Fruit fly (Drosophila melanogaster): ENCODE results near the gene jim.

The jim gene

DNA sequence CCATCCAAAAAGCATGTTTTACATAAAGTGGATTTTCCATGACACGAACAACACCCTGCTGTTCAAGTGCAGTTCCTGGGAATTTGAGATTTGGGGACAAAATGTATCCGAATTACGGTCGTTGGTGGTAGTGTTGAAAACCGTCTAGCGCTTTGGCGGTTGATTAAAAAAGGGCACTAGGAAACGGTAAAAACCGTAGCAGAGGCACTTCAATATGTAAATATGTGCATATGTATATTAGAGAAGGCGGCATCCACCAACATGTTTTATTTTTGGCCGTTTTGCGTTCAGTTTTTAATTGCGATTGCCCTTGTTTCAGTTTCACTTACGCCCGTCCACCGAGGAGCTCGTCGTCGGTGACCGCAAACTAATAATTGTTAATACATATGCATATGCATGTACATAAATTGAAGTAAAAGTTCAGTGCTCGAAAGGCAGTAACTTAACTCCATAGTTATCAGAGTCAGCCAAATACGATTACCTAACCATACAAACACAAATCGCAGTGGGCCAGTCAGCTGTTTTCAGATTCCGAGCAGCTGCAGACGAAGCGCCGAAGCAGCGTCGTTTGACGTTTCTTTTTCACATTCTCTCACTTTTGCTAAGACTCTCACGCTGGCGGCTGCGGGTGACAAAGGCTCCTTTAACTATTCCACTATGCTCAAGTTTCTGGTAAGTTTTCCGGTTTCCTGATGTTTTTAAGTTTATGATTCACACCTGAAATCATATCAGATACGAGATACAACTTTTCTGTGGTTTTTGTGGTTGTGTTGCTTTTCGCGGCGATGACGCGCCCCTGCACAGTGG lies 29.5 kb upstream of the jim start, which contains the start of gene CG33170:
CG33170 (plus strand) TSS at position 347 of the 807 bp plus-strand sequence.
- no peak for TF ChIP-seq CG8159 (tag; optimal IDR thresholded peaks at IDR 0.05)
- 0 out of 3 replicates have a peak, but pooled peaks have one; percentile 6 for TF ChIP-seq CG4496 (GFP tag; IDR thresholded peaks at IDR 0.05)
- no peak for TF ChIP-seq CG14655 (GFP tag; optimal IDR thresholded peaks at IDR 0.05)
- peak; percentile 8 for TF ChIP-seq EcR (GFP tag; optimal IDR thresholded peaks at IDR 0.05)
- TF ChIP-seq Snoo (tag; optimal IDR thresholded peaks at IDR 0.05) = no peak
- peak; percentile 14 for TF ChIP-seq gl (tag; optimal IDR thresholded peaks at IDR 0.05)
- 0 out of 3 replicates have a peak, but pooled peaks have one; percentile 52 for TF ChIP-seq fd96Ca (GFP tag; IDR thresholded peaks at IDR 0.05)

DNA sequence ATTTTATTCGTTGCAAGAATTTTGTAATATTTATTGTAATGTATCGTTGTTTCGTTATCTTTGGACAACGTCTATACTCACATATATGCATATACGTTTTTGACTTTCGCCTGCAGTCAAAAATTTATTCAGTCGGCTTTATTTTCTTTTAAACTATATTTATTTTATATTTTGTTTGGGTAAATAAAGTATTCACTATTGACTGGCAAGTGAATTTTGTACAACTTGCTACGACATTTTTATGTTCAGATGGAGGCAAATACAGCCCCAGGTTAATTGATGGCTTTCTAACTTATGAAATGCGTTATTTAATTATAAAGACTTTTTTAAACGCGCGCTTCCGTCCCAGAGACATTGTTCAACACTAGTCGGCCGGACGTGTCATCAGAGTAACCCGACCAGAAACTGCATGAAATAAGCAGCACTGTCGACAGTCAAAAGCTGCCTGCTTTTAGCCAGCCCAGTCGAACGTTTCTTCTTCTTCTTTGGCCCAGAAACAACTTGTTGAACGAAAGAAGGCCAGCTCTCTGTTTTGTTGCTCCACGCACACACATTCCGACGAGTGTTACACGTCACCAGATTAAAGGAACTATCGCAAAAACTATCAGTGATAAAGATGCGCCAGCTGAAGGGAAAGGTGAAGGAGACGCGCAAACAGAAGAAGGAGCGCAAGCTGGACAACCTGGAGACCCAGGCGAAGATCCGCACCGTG lies 28.5 kb upstream of the jim start, which contains the start of gene CG33169:
CG33169 (plus strand) TSS at position 498 of the 712 bp plus-strand sequence.
- peak; percentile 12 for TF ChIP-seq CG14655 (GFP tag; optimal IDR thresholded peaks at IDR 0.05)
- TF ChIP-seq CG10348 (GFP tag; IDR thresholded peaks at IDR 0.05) = peak; percentile 43; the same call in 1 of the 2 replicates
- no peak for TF ChIP-seq CG9948 (tag; optimal IDR thresholded peaks at IDR 0.05)
- TF ChIP-seq gl (tag; optimal IDR thresholded peaks at IDR 0.05) = no peak
- TF ChIP-seq Pif1B (GFP tag; optimal IDR thresholded peaks at IDR 0.05) = peak; percentile 15
- peak; percentile 40 for TF ChIP-seq CG17806 (tag; optimal IDR thresholded peaks at IDR 0.05)
- no peak for TF ChIP-seq CG8301 (tag; optimal IDR thresholded peaks at IDR 0.05)
- TF ChIP-seq CG13204 (GFP tag; optimal IDR thresholded peaks at IDR 0.05) = no peak
- peak; percentile 42 for TF ChIP-seq D1 (tag; optimal IDR thresholded peaks at IDR 0.05)
- TF ChIP-seq CG12605 (GFP tag; IDR thresholded peaks at IDR 0.05) = peak; percentile 91
- peak; percentile 15 for TF ChIP-seq CG8159 (tag; optimal IDR thresholded peaks at IDR 0.05)
- peak; percentile 18 for TF ChIP-seq EcR (GFP tag; optimal IDR thresholded peaks at IDR 0.05)
- TF ChIP-seq fd96Ca (GFP tag; IDR thresholded peaks at IDR 0.05) = peak; percentile 59; the same call in 1 of the 3 replicates
- peak; percentile 77 for TF ChIP-seq rn (GFP tag; IDR thresholded peaks at IDR 0.05)
- TF ChIP-seq CG34367 (tag; optimal IDR thresholded peaks at IDR 0.05) = no peak
- peak; percentile 82 for TF ChIP-seq CG4496 (GFP tag; IDR thresholded peaks at IDR 0.05)
- TF ChIP-seq Pif1A (GFP tag; optimal IDR thresholded peaks at IDR 0.05) = peak; percentile 2
- peak; percentile 74 for TF ChIP-seq Snoo (tag; optimal IDR thresholded peaks at IDR 0.05)
- TF ChIP-seq Ets98B (GFP tag; IDR thresholded peaks at IDR 0.05) = peak; percentile 64
- peak; percentile 66 for TF ChIP-seq CG32121 (GFP tag; IDR thresholded peaks at IDR 0.05)
- peak; percentile 55 for TF ChIP-seq CG15710 (tag; optimal IDR thresholded peaks at IDR 0.05)

DNA sequence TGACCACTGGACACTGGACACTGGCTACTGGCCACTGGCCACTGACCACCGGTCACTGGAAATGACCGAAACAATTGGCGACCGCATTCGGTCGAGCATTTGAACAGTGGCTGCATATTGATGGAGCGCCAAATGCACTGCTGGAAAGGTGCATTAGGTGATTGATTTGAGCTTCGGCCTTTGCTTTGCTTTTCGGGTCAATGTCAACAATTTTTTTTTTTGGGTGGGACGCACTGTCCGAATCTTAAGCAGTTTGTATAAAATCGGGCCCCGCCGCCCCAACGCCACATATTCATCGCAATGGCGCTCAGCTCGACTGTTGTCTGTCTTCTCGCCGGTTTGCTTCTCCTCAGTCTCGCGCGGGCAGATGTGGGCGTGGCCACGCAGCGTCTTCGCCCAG lies 25.5 kb upstream of the jim start, which contains the start of gene CG13239:
CG13239 (plus strand) TSS at position 301 of the 400 bp plus-strand sequence.
- TF ChIP-seq rn (GFP tag; IDR thresholded peaks at IDR 0.05) (no peak), Snoo (tag; optimal IDR thresholded peaks at IDR 0.05) (no peak), D1 (tag; optimal IDR thresholded peaks at IDR 0.05) (no peak), Pif1A (GFP tag; optimal IDR thresholded peaks at IDR 0.05) (no peak), CG17806 (tag; optimal IDR thresholded peaks at IDR 0.05) (no peak), CG34367 (tag; optimal IDR thresholded peaks at IDR 0.05) (no peak), CG32121 (GFP tag; IDR thresholded peaks at IDR 0.05) (no peak), CG4496 (GFP tag; IDR thresholded peaks at IDR 0.05) (no peak), CG14655 (GFP tag; optimal IDR thresholded peaks at IDR 0.05) (no peak), CG10348 (GFP tag; IDR thresholded peaks at IDR 0.05) (no peak), CG9948 (tag; optimal IDR thresholded peaks at IDR 0.05) (no peak), EcR (GFP tag; optimal IDR thresholded peaks at IDR 0.05) (no peak), CG8301 (tag; optimal IDR thresholded peaks at IDR 0.05) (no peak), CG12605 (GFP tag; IDR thresholded peaks at IDR 0.05) (no peak), gl (tag; optimal IDR thresholded peaks at IDR 0.05) (no peak), fd96Ca (GFP tag; IDR thresholded peaks at IDR 0.05) (no peak), CG8159 (tag; optimal IDR thresholded peaks at IDR 0.05) (no peak), CG13204 (GFP tag; optimal IDR thresholded peaks at IDR 0.05) (no peak), Ets98B (GFP tag; IDR thresholded peaks at IDR 0.05) (no peak)

DNA sequence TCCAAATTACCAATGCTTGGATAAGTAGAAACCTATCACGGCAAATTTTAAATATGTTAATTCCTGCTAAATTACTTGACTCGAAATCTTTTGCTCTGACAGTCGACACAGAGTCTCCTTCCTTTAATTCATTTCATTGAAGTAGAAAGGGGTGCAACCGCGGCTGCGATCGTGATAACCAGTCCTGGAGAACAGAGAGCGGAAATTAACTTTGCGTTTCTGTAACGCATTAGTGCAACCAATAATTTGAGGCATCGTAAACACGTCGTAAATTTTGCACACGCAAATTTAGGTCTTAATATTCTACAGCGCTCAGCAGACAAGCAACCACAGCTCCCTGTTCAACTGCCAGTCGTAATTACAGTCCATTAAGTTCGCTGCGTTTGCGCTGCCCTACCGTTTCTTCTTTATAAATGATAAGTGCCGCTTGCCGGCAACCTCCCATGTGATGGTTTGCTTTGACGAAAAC lies 21.0 kb upstream of the jim start, which contains the start of gene CG32459:
CG32459 (minus strand) TSS at position 51 of the 469 bp plus-strand sequence.
- no peak for TF ChIP-seq Ets98B (GFP tag; IDR thresholded peaks at IDR 0.05)
- no peak for TF ChIP-seq CG4496 (GFP tag; IDR thresholded peaks at IDR 0.05)
- no peak for TF ChIP-seq gl (tag; optimal IDR thresholded peaks at IDR 0.05)
- TF ChIP-seq CG9948 (tag; optimal IDR thresholded peaks at IDR 0.05) = no peak
- no peak for TF ChIP-seq Pif1B (GFP tag; optimal IDR thresholded peaks at IDR 0.05)
- TF ChIP-seq CG14655 (GFP tag; optimal IDR thresholded peaks at IDR 0.05) = no peak
- TF ChIP-seq CG8159 (tag; optimal IDR thresholded peaks at IDR 0.05) = no peak
- no peak for TF ChIP-seq Pif1A (GFP tag; optimal IDR thresholded peaks at IDR 0.05)
- TF ChIP-seq CG12605 (GFP tag; IDR thresholded peaks at IDR 0.05) = no peak
- no peak for TF ChIP-seq CG34367 (tag; optimal IDR thresholded peaks at IDR 0.05)
- no peak for TF ChIP-seq CG13204 (GFP tag; optimal IDR thresholded peaks at IDR 0.05)
- no peak for TF ChIP-seq EcR (GFP tag; optimal IDR thresholded peaks at IDR 0.05)
- no peak for TF ChIP-seq fd96Ca (GFP tag; IDR thresholded peaks at IDR 0.05)
- no peak for TF ChIP-seq CG10348 (GFP tag; IDR thresholded peaks at IDR 0.05)
- no peak for TF ChIP-seq CG15710 (tag; optimal IDR thresholded peaks at IDR 0.05)
- no peak for TF ChIP-seq D1 (tag; optimal IDR thresholded peaks at IDR 0.05)
- TF ChIP-seq CG32121 (GFP tag; IDR thresholded peaks at IDR 0.05) = no peak
- TF ChIP-seq rn (GFP tag; IDR thresholded peaks at IDR 0.05) = no peak
- no peak for TF ChIP-seq CG17806 (tag; optimal IDR thresholded peaks at IDR 0.05)
- TF ChIP-seq Snoo (tag; optimal IDR thresholded peaks at IDR 0.05) = no peak
